Fruit fly (Drosophila melanogaster) whole organism, wandering third instar larva: ENCODE measurements around the gene CG17996.

Experiments used
- GATAd ChIP-seq: sonication (Bioruptor generic); optimal IDR thresholded peaks from 2 replicates; lab custom pipeline; 2016; ENCODE audit warnings: missing biosample characterization, missing genetic modification characterization
- Hnf4 ChIP-seq: fragments of 200-800 bp; sonication (Bioruptor generic); optimal IDR thresholded peaks from 2 replicates; lab custom pipeline; 2016; ENCODE audit warnings: missing biosample characterization, mild to moderate bottlenecking, missing genetic modification characterization
- Myc ChIP-seq: fragments of >200 bp; optimal IDR thresholded peaks from 2 replicates; lab custom pipeline; 2017
- N ChIP-seq: fragments of >200 bp; optimal IDR thresholded peaks from 2 replicates; lab custom pipeline; 2018; ENCODE audit warnings: missing biosample characterization, missing external identifiers, missing genetic modification characterization
- OdsH ChIP-seq: fragments of 200-800 bp; sonication (Bioruptor generic); optimal IDR thresholded peaks from 2 replicates; lab custom pipeline; 2016; ENCODE audit warnings: missing biosample characterization, mild to moderate bottlenecking, missing genetic modification characterization
- dl ChIP-seq, 2 experiments: fragments of 175-275, 200-275 bp in 1 of 2; fragments of 200-275 bp in 1 of 2; sonication (Bioruptor generic); optimal IDR thresholded peaks; lab custom pipeline; 2018; ENCODE audit warnings: mild to moderate bottlenecking in 2 of 2, missing biosample characterization in 2 of 2, missing genetic modification characterization in 2 of 2, moderate library complexity in 2 of 2; ENCODE audit not compliant: partially characterized antibody in 2 of 2, insufficient read depth in 1 of 2
- fru ChIP-seq: fragments of 200-800 bp; sonication (Bioruptor generic); optimal IDR thresholded peaks from 3 replicates; lab custom pipeline; 2016; ENCODE audit warnings: missing biosample characterization, mild to moderate bottlenecking, missing genetic modification characterization
- psq ChIP-seq: fragments of 200-800 bp; sonication (Bioruptor generic); optimal IDR thresholded peaks from 3 replicates; lab custom pipeline; 2017; ENCODE audit warnings: missing biosample characterization, mild to moderate bottlenecking, missing genetic modification characterization, moderate library complexity
- sv ChIP-seq: fragments of 200-800 bp; sonication (Bioruptor generic); optimal IDR thresholded peaks from 3 replicates; lab custom pipeline; 2016; ENCODE audit warnings: missing biosample characterization, missing genetic modification characterization
- tai ChIP-seq: sonication (Bioruptor generic); optimal IDR thresholded peaks from 2 replicates; lab custom pipeline; 2016; ENCODE audit warnings: missing biosample characterization, missing genetic modification characterization

DNA sequence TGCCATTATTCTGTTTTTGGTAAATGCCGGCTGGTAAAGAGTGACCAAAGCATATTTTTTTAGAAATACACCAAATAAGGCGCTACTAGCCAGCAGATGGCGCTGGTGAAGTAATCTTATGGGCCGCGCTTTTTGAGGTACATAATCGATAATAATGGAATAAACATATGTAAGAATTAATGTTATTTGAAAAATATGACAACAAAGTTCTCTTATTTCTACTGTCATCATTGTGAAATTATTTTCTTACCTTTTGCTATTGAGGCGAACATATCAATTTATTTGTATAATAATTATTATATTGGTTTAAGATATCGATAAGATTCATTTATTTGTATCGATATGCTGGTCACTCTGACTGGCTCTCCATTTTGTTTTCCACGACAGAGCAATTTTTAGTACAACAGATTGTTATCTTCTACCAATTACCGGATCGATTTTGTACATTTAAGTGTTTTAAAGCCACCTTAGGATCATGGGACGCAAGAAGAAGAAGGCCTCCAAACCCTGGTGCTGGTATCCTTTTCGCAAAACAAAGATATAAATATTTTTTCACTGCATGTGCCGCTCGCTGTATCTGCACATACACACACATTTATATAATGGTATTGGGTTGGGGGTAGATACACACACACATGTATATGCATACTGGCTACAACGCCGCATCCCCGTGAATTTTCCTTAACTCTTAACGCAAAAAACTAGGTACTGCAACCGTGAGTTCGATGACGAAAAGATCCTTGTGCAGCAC is 12.4 kb upstream of the CG17996 start, which contains the start of the genes LSm7 and BuGZ:
- no peak for TF ChIP-seq fru (GFP tag; lab: Kevin White, UChicago)
- no peak for TF ChIP-seq Myc
- TF ChIP-seq psq (GFP tag; lab: Kevin White, UChicago) = no peak
- no peak for TF ChIP-seq dl (GFP tag; optimal IDR thresholded peaks at IDR 0.05; lab: Kevin White, UChicago; ENCODE audit: insufficient read depth in 1 of 2, partially characterized antibody in 2 of 2)
- no peak for TF ChIP-seq GATAd (GFP tag; lab: Kevin White, UChicago)
- no peak for TF ChIP-seq N (GFP tag; lab: Kevin White, UChicago)
- TF ChIP-seq sv = no peak
- TF ChIP-seq OdsH (GFP tag; lab: Kevin White, UChicago) = no peak
- no peak for TF ChIP-seq tai (GFP tag; lab: Kevin White, UChicago)
- no peak for TF ChIP-seq Hnf4
